Fruit fly (Drosophila melanogaster) whole organism, embryonic: ENCODE measurements around the gene CG8236.

Experiments
- Asciz ChIP-seq: fragments of 200-800 bp; sonication (Bioruptor generic); optimal IDR thresholded peaks from 2 replicates; lab custom pipeline; 2017; ENCODE audit warnings: missing biosample characterization, mild to moderate bottlenecking, missing genetic modification characterization, missing genetic modification reagents
- B-H2 ChIP-seq: fragments of 200-800 bp; sonication (Bioruptor generic); optimal IDR thresholded peaks from 2 replicates; lab custom pipeline; 2018; ENCODE audit warnings: missing biosample characterization, mild to moderate bottlenecking, missing genetic modification characterization
- CG10274 ChIP-seq: fragments of 200-800 bp; sonication (Bioruptor generic); optimal IDR thresholded peaks from 3 replicates; lab custom pipeline; 2017; ENCODE audit warnings: missing biosample characterization, mild to moderate bottlenecking, missing genetic modification characterization
- CG10366 ChIP-seq: fragments of 200-800 bp; sonication (Bioruptor generic); IDR thresholded peaks from 2 replicates; pipeline ENCODE4 v1.3.6; 2022; ENCODE audit warnings: missing biosample characterization, missing genetic modification characterization
- CG11093 ChIP-seq: fragments of 200-800 bp; sonication (Bioruptor generic); IDR thresholded peaks from 3 replicates; pipeline ENCODE4 v1.3.6; 2022; ENCODE audit warnings: missing biosample characterization, missing genetic modification characterization
- CG12219 ChIP-seq: fragments of 200-800 bp; sonication (Bioruptor generic); optimal IDR thresholded peaks from 3 replicates; lab custom pipeline; 2018; ENCODE audit warnings: missing biosample characterization, mild to moderate bottlenecking, missing genetic modification characterization
- CG12236 ChIP-seq: fragments of 200-800 bp; sonication (Bioruptor generic); optimal IDR thresholded peaks from 2 replicates; lab custom pipeline; 2016; ENCODE audit warnings: missing biosample characterization, missing genetic modification characterization
- CG14050 ChIP-seq: fragments of 200-800 bp; sonication (Bioruptor generic); IDR thresholded peaks from 3 replicates; pipeline ENCODE4 v1.3.6; 2022; ENCODE audit warnings: missing biosample characterization, missing genetic modification characterization
- CG17328 ChIP-seq: fragments of 200-800 bp; sonication (Bioruptor generic); IDR thresholded peaks from 2 replicates; pipeline ENCODE4 v1.3.6; 2022; ENCODE audit warnings: missing biosample characterization, missing genetic modification characterization
- CG17568 ChIP-seq: fragments of 200-800 bp; sonication (Bioruptor generic); optimal IDR thresholded peaks from 2 replicates; lab custom pipeline; 2018; ENCODE audit warnings: missing biosample characterization, mild to moderate bottlenecking, missing genetic modification characterization, moderate library complexity
- CG18476 ChIP-seq: fragments of 200-800 bp; sonication (Bioruptor generic); optimal IDR thresholded peaks from 2 replicates; lab custom pipeline; 2016; ENCODE audit warnings: missing biosample characterization, mild to moderate bottlenecking, missing genetic modification characterization
- CG2712 ChIP-seq: fragments of 200-800 bp; optimal IDR thresholded peaks from 3 replicates; lab custom pipeline; 2019; ENCODE audit warnings: missing biosample characterization, mild to moderate bottlenecking, missing genetic modification characterization, moderate library complexity
- CG3407 ChIP-seq: fragments of 200-800 bp; sonication (Bioruptor generic); optimal IDR thresholded peaks from 2 replicates; lab custom pipeline; 2018; ENCODE audit warnings: missing biosample characterization, mild to moderate bottlenecking, missing genetic modification characterization
- CG34422 ChIP-seq: fragments of 200-800 bp; sonication (Bioruptor generic); IDR thresholded peaks from 3 replicates; pipeline ENCODE4 v1.3.6; 2022; ENCODE audit warnings: missing biosample characterization, missing genetic modification characterization
- CG3726 ChIP-seq: fragments of 200-800 bp; sonication (Bioruptor generic); IDR thresholded peaks from 3 replicates; pipeline ENCODE4, ENCODE4 v1.3.6; 2022; ENCODE audit warnings: missing biosample characterization, missing genetic modification characterization
- CG4360 ChIP-seq: fragments of 200-800 bp; sonication (Bioruptor generic); IDR thresholded peaks from 2 replicates; pipeline ENCODE4 v1.3.6; 2022; ENCODE audit warnings: missing biosample characterization, missing genetic modification characterization
- CG4707 ChIP-seq: fragments of 200-800 bp; sonication (Bioruptor generic); optimal IDR thresholded peaks from 2 replicates; lab custom pipeline; 2018; ENCODE audit warnings: missing biosample characterization, mild to moderate bottlenecking, missing genetic modification characterization, moderate library complexity
- CG6654 ChIP-seq: fragments of 200-800 bp; sonication (Bioruptor generic); optimal IDR thresholded peaks from 2 replicates; lab custom pipeline; 2017; ENCODE audit warnings: missing biosample characterization, mild to moderate bottlenecking, missing genetic modification characterization
- CG6813 ChIP-seq: fragments of 200-800 bp; sonication (Bioruptor generic); optimal IDR thresholded peaks from 2 replicates; lab custom pipeline; 2017; ENCODE audit warnings: missing biosample characterization, missing genetic modification characterization, mild to moderate bottlenecking, moderate library complexity, missing genetic modification reagents
- CG8388 ChIP-seq: fragments of 200-800 bp; sonication (Bioruptor generic); optimal IDR thresholded peaks from 2 replicates; lab custom pipeline; 2019; ENCODE audit warnings: missing biosample characterization, mild to moderate bottlenecking, missing genetic modification characterization, moderate library complexity
- CG8478 ChIP-seq: fragments of >200 bp; optimal IDR thresholded peaks from 2 replicates; lab custom pipeline; 2018
- CG9727 ChIP-seq: fragments of 200-800 bp; sonication (Bioruptor generic); optimal IDR thresholded peaks from 3 replicates; lab custom pipeline; 2017; ENCODE audit warnings: missing biosample characterization, mild to moderate bottlenecking, missing genetic modification characterization
- CHES-1-like ChIP-seq: fragments of 200-800 bp; sonication (Bioruptor generic); optimal IDR thresholded peaks from 2 replicates; lab custom pipeline; 2016; ENCODE audit warnings: missing biosample characterization, missing genetic modification characterization
- CoRest ChIP-seq: fragments of 200-800 bp; sonication (Bioruptor generic); optimal IDR thresholded peaks from 3 replicates; lab custom pipeline; 2018; ENCODE audit warnings: missing biosample characterization, mild to moderate bottlenecking, missing genetic modification characterization, moderate library complexity
- Dbx ChIP-seq: fragments of 200-800 bp; sonication (Bioruptor generic); IDR thresholded peaks from 3 replicates; pipeline ENCODE4 v1.3.6; 2022; ENCODE audit warnings: missing biosample characterization, missing genetic modification characterization
- Dip3 ChIP-seq: fragments of 200-800 bp; sonication (Bioruptor generic); optimal IDR thresholded peaks from 3 replicates; lab custom pipeline; 2016; ENCODE audit warnings: missing biosample characterization, missing genetic modification characterization
- Elba2 ChIP-seq: fragments of 200-800 bp; sonication (Bioruptor generic); optimal IDR thresholded peaks from 3 replicates; lab custom pipeline; 2016; ENCODE audit warnings: missing biosample characterization, missing genetic modification characterization
- Gsc ChIP-seq: fragments of 200-800 bp; sonication (Bioruptor generic); IDR thresholded peaks from 2 replicates; pipeline ENCODE4 v1.3.6; 2022; ENCODE audit warnings: missing biosample characterization, missing genetic modification characterization
- H15 ChIP-seq: fragments of 200-800 bp; sonication (Bioruptor generic); IDR thresholded peaks from 3 replicates; pipeline ENCODE4 v1.3.6; 2022; ENCODE audit warnings: missing biosample characterization, missing genetic modification characterization
- HHEX ChIP-seq: fragments of 200-800 bp; sonication (Bioruptor generic); optimal IDR thresholded peaks from 3 replicates; lab custom pipeline; 2017; ENCODE audit warnings: missing biosample characterization, mild to moderate bottlenecking, missing genetic modification characterization, missing genetic modification reagents
- HLH4C ChIP-seq: fragments of 200-800 bp; sonication (Bioruptor generic); IDR thresholded peaks from 3 replicates; pipeline ENCODE4 v1.3.6; 2022; ENCODE audit warnings: missing biosample characterization, missing genetic modification characterization; ENCODE audit not compliant: partially characterized antibody
- HLH54F ChIP-seq: fragments of 200-800 bp; sonication (Bioruptor generic); optimal IDR thresholded peaks from 3 replicates; lab custom pipeline; 2016; ENCODE audit warnings: missing biosample characterization, missing genetic modification characterization
- HmgZ ChIP-seq: fragments of 200-800 bp; sonication (Bioruptor generic); optimal IDR thresholded peaks from 2 replicates; lab custom pipeline; 2018; ENCODE audit warnings: missing biosample characterization, mild to moderate bottlenecking, missing genetic modification characterization
- MBD-R2 ChIP-seq: fragments of 200-800 bp; sonication (Bioruptor generic); IDR thresholded peaks from 2 replicates; pipeline ENCODE4 v1.3.6; 2022; ENCODE audit warnings: missing biosample characterization, missing genetic modification characterization
- Oaz ChIP-seq: fragments of 200-800 bp; sonication (Bioruptor generic); IDR thresholded peaks from 2 replicates; pipeline ENCODE4 v1.3.6; 2022; ENCODE audit warnings: missing biosample characterization, missing genetic modification characterization
- Pdp1 ChIP-seq, 2 experiments: fragments of 200-800 bp; sonication (Bioruptor generic); optimal IDR thresholded peaks; 3 replicates each; lab custom pipeline; 2016; ENCODE audit warnings: missing biosample characterization in 2 of 2, missing genetic modification characterization in 2 of 2, mild to moderate bottlenecking in 1 of 2, moderate library complexity in 1 of 2
- Sry-β ChIP-seq: fragments of 200-800 bp; sonication (Bioruptor generic); optimal IDR thresholded peaks from 2 replicates; lab custom pipeline; 2018; ENCODE audit warnings: missing biosample characterization, mild to moderate bottlenecking, missing genetic modification characterization, moderate library complexity
- Tbp ChIP-seq: fragments of >200 bp; optimal IDR thresholded peaks from 2 replicates; lab custom pipeline; 2018; ENCODE audit warnings: missing biosample characterization, missing genetic modification characterization
- al ChIP-seq: fragments of 200-800 bp; sonication (Bioruptor generic); IDR thresholded peaks from 2 replicates; pipeline ENCODE4 v1.3.6; 2022; ENCODE audit warnings: missing biosample characterization, missing genetic modification characterization
- cad ChIP-seq: fragments of >200 bp; optimal IDR thresholded peaks from 2 replicates; lab custom pipeline; 2017; ENCODE audit warnings: missing biosample characterization, missing genetic modification characterization
- cwo ChIP-seq: fragments of 200-800 bp; sonication (Bioruptor generic); optimal IDR thresholded peaks from 3 replicates; lab custom pipeline; 2017; ENCODE audit warnings: missing biosample characterization, missing genetic modification characterization, mild to moderate bottlenecking, moderate library complexity, missing genetic modification reagents
- fd3F ChIP-seq: fragments of 200-800 bp; sonication (Bioruptor generic); optimal IDR thresholded peaks from 2 replicates; lab custom pipeline; 2018; ENCODE audit warnings: missing biosample characterization, mild to moderate bottlenecking, missing genetic modification characterization, moderate library complexity
- fd64A ChIP-seq: fragments of 200-800 bp; sonication (Bioruptor generic); optimal IDR thresholded peaks from 3 replicates; lab custom pipeline; 2018; ENCODE audit warnings: missing biosample characterization, mild to moderate bottlenecking, missing genetic modification characterization
- grau ChIP-seq: fragments of 200-800 bp; optimal IDR thresholded peaks from 3 replicates; lab custom pipeline; 2019; ENCODE audit warnings: missing biosample characterization, mild to moderate bottlenecking, missing genetic modification characterization, moderate library complexity
- lola ChIP-seq, 3 experiments: fragments of >200 bp in 2 of 3; fragments of 200-800 bp in 1 of 3; sonication (Bioruptor generic) in 1 of 3; optimal IDR thresholded peaks; 2 replicates each; lab custom pipeline; 2017 to 2019; ENCODE audit warnings: missing biosample characterization in 3 of 3, missing genetic modification characterization in 3 of 3, mild to moderate bottlenecking in 1 of 3, moderate library complexity in 1 of 3
- nmo ChIP-seq: fragments of 200-800 bp; sonication (Bioruptor generic); optimal IDR thresholded peaks from 2 replicates; lab custom pipeline; 2018; ENCODE audit warnings: missing biosample characterization, mild to moderate bottlenecking, missing genetic modification characterization, moderate library complexity
- pb ChIP-seq: fragments of 200-800 bp; sonication (Bioruptor generic); optimal IDR thresholded peaks from 3 replicates; lab custom pipeline; 2016; ENCODE audit warnings: missing biosample characterization, missing genetic modification characterization
- ro ChIP-seq: fragments of 200-800 bp; sonication (Bioruptor generic); IDR thresholded peaks from 2 replicates; pipeline ENCODE4 v1.3.6; 2022; ENCODE audit warnings: missing biosample characterization, missing genetic modification characterization
- run ChIP-seq: fragments of 200-800 bp; sonication (Bioruptor generic); optimal IDR thresholded peaks from 3 replicates; lab custom pipeline; 2018; ENCODE audit warnings: missing biosample characterization, mild to moderate bottlenecking, missing genetic modification characterization
- tin ChIP-seq: fragments of 200-800 bp; sonication (Bioruptor generic); optimal IDR thresholded peaks from 3 replicates; lab custom pipeline; 2016; ENCODE audit warnings: missing biosample characterization, missing genetic modification characterization
- zen ChIP-seq: fragments of 200-800 bp; sonication (Bioruptor generic); optimal IDR thresholded peaks from 3 replicates; lab custom pipeline; 2018; ENCODE audit warnings: missing biosample characterization, mild to moderate bottlenecking, missing genetic modification characterization, moderate library complexity

CG8236 gene

DNA sequence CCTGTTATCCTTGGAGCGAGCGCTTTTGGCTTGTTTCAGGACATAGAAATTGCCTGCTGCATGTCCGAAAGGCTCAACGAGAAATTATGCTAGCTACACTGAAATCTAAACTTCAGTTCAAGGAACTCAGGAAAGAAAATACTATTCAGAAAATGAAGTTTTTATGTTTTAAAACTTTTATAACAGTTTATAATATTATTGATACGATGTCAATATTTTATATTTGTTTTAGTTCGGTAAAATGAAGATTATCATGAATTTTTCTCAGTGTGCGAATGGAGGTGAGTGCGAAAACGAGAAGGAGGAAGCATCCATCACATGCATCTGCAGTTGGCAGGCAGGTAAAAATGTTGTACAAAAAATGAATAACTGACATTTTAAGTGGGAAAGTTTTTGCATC is 22.8 kb upstream of the CG8236 start (continued):
- TF ChIP-seq nmo (GFP tag; lab: Kevin White, UChicago) (peak; percentile 70), Sry-β (GFP tag; lab: Kevin White, UChicago) (no peak), Pdp1 (GFP tag; optimal IDR thresholded peaks at IDR 0.05; lab: Kevin White, UChicago) (peak; percentile 22 to 31), CG6654 (no peak), CG6813 (GFP tag; lab: Kevin White, UChicago) (peak; percentile 45), fd64A (GFP tag; lab: Kevin White, UChicago) (no peak), Gsc (GFP tag; lab: Robert Waterston, UW) (no peak), CG2712 (tag; lab: Kevin White, UChicago) (peak; percentile 76), CG12219 (GFP tag; lab: Kevin White, UChicago) (peak; percentile 15), Elba2 (peak; percentile 78), CG12236 (no peak), fd3F (peak; percentile 8), CoRest (peak; percentile 67), tin (GFP tag; lab: Kevin White, UChicago) (peak; percentile 64), run (tag; lab: Kevin White, UChicago) (peak; percentile 38), HLH4C (no peak), HLH54F (GFP tag; lab: Kevin White, UChicago) (no peak), HHEX (GFP tag; lab: Kevin White, UChicago) (peak; percentile 7), H15 (peak; percentile 36; the same call in 1 of the 3 replicates), pb (GFP tag; lab: Kevin White, UChicago) (no peak), CG11093 (GFP tag; lab: Robert Waterston, UW) (peak; percentile 54; the same call in 2 of the 3 replicates), Tbp (GFP tag; lab: Kevin White, UChicago) (no peak), Oaz (GFP tag; lab: Robert Waterston, UW) (no peak), CG18476 (GFP tag; lab: Kevin White, UChicago) (peak; percentile 44), ro (GFP tag; lab: Robert Waterston, UW) (no peak; the same call in 1 of the 2 replicates), CG3407 (GFP tag; lab: Kevin White, UChicago) (peak; percentile 44), cad (no peak), CG8388 (peak; percentile 80), MBD-R2 (GFP tag; lab: Robert Waterston, UW) (peak; percentile 15; the same call in 1 of the 2 replicates), CG17568 (peak; percentile 35), CG10366 (GFP tag; lab: Robert Waterston, UW) (0 out of 2 replicates have a peak, but pooled peaks have one; percentile 21), CG4707 (GFP tag; lab: Kevin White, UChicago) (peak; percentile 28), CG3726 (GFP tag; lab: Robert Waterston, UW) (no peak), CG34422 (GFP tag; lab: Robert Waterston, UW) (peak; percentile 56; the same call in 2 of the 3 replicates), CG17328 (peak; percentile 71), CG4360 (GFP tag; lab: Robert Waterston, UW) (no peak), HmgZ (peak; percentile 1), Asciz (GFP tag; lab: Kevin White, UChicago) (peak; percentile 58), Dip3 (GFP tag; lab: Kevin White, UChicago) (no peak), lola (GFP tag; optimal IDR thresholded peaks at IDR 0.05; lab: Kevin White, UChicago) (peak in 1 of 3 experiments; percentile 65), grau (tag; lab: Kevin White, UChicago) (peak; percentile 73), CG10274 (GFP tag; lab: Kevin White, UChicago) (no peak), al (GFP tag; lab: Robert Waterston, UW) (0 out of 2 replicates have a peak, but pooled peaks have one; percentile 22), cwo (GFP tag; lab: Kevin White, UChicago) (peak; percentile 23), zen (tag; lab: Kevin White, UChicago) (peak; percentile 91), CG9727 (GFP tag; lab: Kevin White, UChicago) (peak; percentile 74), Dbx (GFP tag; lab: Robert Waterston, UW) (no peak), B-H2 (no peak), CG14050 (peak; percentile 37; the same call in 1 of the 3 replicates), CHES-1-like (GFP tag; lab: Kevin White, UChicago) (no peak), CG8478 (lab: Kevin White, UChicago) (no peak)
